Worm (Caenorhabditis elegans) whole organism, late embryonic: ENCODE results near the gene spe-41.

ENCODE experiments used
- C38D4.7 ChIP-seq: fragments of 200-800 bp; sonication (Bioruptor generic); optimal IDR thresholded peaks from 2 replicates; lab custom pipeline; 2018; ENCODE audit warnings: mild to moderate bottlenecking, missing genetic modification characterization, moderate library complexity, missing compliant biosample characterization
- F13H6.1 ChIP-seq: sonication (generic microtip); optimal IDR thresholded peaks from 2 replicates; lab custom pipeline; 2016; ENCODE audit warnings: missing genetic modification characterization, missing compliant biosample characterization
- K02D7.2 ChIP-seq: sonication (generic microtip); optimal IDR thresholded peaks from 2 replicates; lab custom pipeline; 2017; ENCODE audit warnings: mild to moderate bottlenecking, missing genetic modification characterization, missing compliant biosample characterization
- T23F11.4 ChIP-seq: fragments of 200-800 bp; sonication (Bioruptor generic); optimal IDR thresholded peaks from 2 replicates; lab custom pipeline; 2018; ENCODE audit warnings: mild to moderate bottlenecking, missing genetic modification characterization, missing compliant biosample characterization
- Y22D7AL.16 ChIP-seq: sonication (generic microtip); optimal IDR thresholded peaks from 2 replicates; lab custom pipeline; 2016; ENCODE audit warnings: missing genetic modification characterization, missing compliant biosample characterization
- ama-1 ChIP-seq: fragments of 150-350 bp; optimal IDR thresholded peaks from 2 replicates; lab custom pipeline; 2014
- ceh-14 ChIP-seq: sonication (generic microtip); optimal IDR thresholded peaks from 2 replicates; lab custom pipeline; 2016; ENCODE audit warnings: missing genotype, missing genetic modification characterization, missing compliant biosample characterization
- ceh-18 ChIP-seq: sonication (generic microtip); optimal IDR thresholded peaks from 2 replicates; lab custom pipeline; 2016; ENCODE audit warnings: missing genetic modification characterization, missing compliant biosample characterization
- ceh-2 ChIP-seq: sonication (generic microtip); optimal IDR thresholded peaks from 2 replicates; lab custom pipeline; 2016; ENCODE audit warnings: missing genotype, missing genetic modification characterization, missing compliant biosample characterization
- ceh-24 ChIP-seq: sonication (generic microtip); optimal IDR thresholded peaks from 2 replicates; lab custom pipeline; 2016; ENCODE audit warnings: mild to moderate bottlenecking, missing genetic modification characterization, missing compliant biosample characterization
- ceh-31 ChIP-seq: sonication (generic microtip); optimal IDR thresholded peaks from 2 replicates; lab custom pipeline; 2016; ENCODE audit warnings: missing genetic modification characterization, missing compliant biosample characterization
- ceh-34 ChIP-seq: sonication (generic microtip); optimal IDR thresholded peaks from 2 replicates; lab custom pipeline; 2016; ENCODE audit warnings: mild to moderate bottlenecking, missing genetic modification characterization, missing compliant biosample characterization
- ceh-45 ChIP-seq: fragments of 200-800 bp; sonication (Bioruptor generic); IDR thresholded peaks from 2 replicates; pipeline ENCODE4 v1.3.6; 2022; ENCODE audit warnings: missing genetic modification reagents, missing genetic modification characterization, missing compliant biosample characterization
- dmd-4 ChIP-seq: sonication (generic microtip); optimal IDR thresholded peaks from 2 replicates; lab custom pipeline; 2016; ENCODE audit warnings: borderline replicate concordance, missing genetic modification characterization, missing compliant biosample characterization
- elt-2 ChIP-seq: sonication (generic microtip); optimal IDR thresholded peaks from 2 replicates; lab custom pipeline; 2016; ENCODE audit warnings: missing genetic modification reagents, missing genetic modification characterization, missing compliant biosample characterization
- fkh-10 ChIP-seq: fragments of 150-350 bp; optimal IDR thresholded peaks from 2 replicates; lab custom pipeline; 2014; ENCODE audit warnings: missing biosample characterization, missing genetic modification reagents, missing genetic modification characterization
- fkh-6 ChIP-seq: sonication (generic microtip); optimal IDR thresholded peaks from 2 replicates; lab custom pipeline; 2016; ENCODE audit warnings: missing genetic modification characterization, missing compliant biosample characterization
- hlh-13 ChIP-seq: fragments of 200-800 bp; sonication (Bioruptor generic); optimal IDR thresholded peaks from 2 replicates; lab custom pipeline; 2018; ENCODE audit warnings: mild to moderate bottlenecking, missing genetic modification characterization, missing compliant biosample characterization
- hlh-15 ChIP-seq: sonication (generic microtip); optimal IDR thresholded peaks from 2 replicates; lab custom pipeline; 2016; ENCODE audit warnings: missing genetic modification characterization, missing compliant biosample characterization
- hlh-6 ChIP-seq: sonication (generic microtip); optimal IDR thresholded peaks from 2 replicates; lab custom pipeline; 2016; ENCODE audit warnings: missing genotype, missing genetic modification characterization, missing compliant biosample characterization
- lim-6 ChIP-seq: sonication (generic microtip); optimal IDR thresholded peaks from 2 replicates; lab custom pipeline; 2016; ENCODE audit warnings: missing genetic modification characterization, missing compliant biosample characterization
- nfya-1 ChIP-seq: sonication (generic microtip); optimal IDR thresholded peaks from 2 replicates; lab custom pipeline; 2017; ENCODE audit warnings: missing genetic modification characterization, mild to moderate bottlenecking, missing compliant biosample characterization, antibody characterized with exemption, moderate library complexity
- npax-4 ChIP-seq: sonication (generic microtip); optimal IDR thresholded peaks from 2 replicates; lab custom pipeline; 2016; ENCODE audit warnings: missing genetic modification characterization, missing compliant biosample characterization
- odd-2 ChIP-seq: sonication (generic microtip); optimal IDR thresholded peaks from 2 replicates; lab custom pipeline; 2017; ENCODE audit warnings: antibody characterized with exemption, mild to moderate bottlenecking, missing genetic modification characterization, missing compliant biosample characterization
- pax-1 ChIP-seq: fragments of 150-350 bp; optimal IDR thresholded peaks from 2 replicates; lab custom pipeline; 2014; ENCODE audit warnings: missing biosample characterization, missing genetic modification characterization
- pha-4 ChIP-seq: fragments of 150-350 bp; optimal IDR thresholded peaks from 2 replicates; lab custom pipeline; 2018; ENCODE audit warnings: missing biosample characterization, missing genetic modification reagents, missing genetic modification characterization
- pqm-1 ChIP-seq: sonication (generic microtip); optimal IDR thresholded peaks from 2 replicates; lab custom pipeline; 2016; ENCODE audit warnings: missing genetic modification characterization, missing compliant biosample characterization
- ref-2 ChIP-seq: sonication (generic microtip); optimal IDR thresholded peaks from 2 replicates; lab custom pipeline; 2016; ENCODE audit warnings: missing genetic modification characterization, missing compliant biosample characterization
- rnt-1 ChIP-seq: sonication (generic microtip); optimal IDR thresholded peaks from 2 replicates; lab custom pipeline; 2016; ENCODE audit warnings: missing genetic modification characterization, missing compliant biosample characterization
- sdc-2 ChIP-seq: sonication (generic microtip); optimal IDR thresholded peaks from 2 replicates; lab custom pipeline; 2016; ENCODE audit warnings: missing genotype, missing genetic modification characterization, missing compliant biosample characterization
- sox-4 ChIP-seq: sonication (generic microtip); optimal IDR thresholded peaks from 2 replicates; lab custom pipeline; 2017; ENCODE audit warnings: mild to moderate bottlenecking, missing genetic modification characterization, inconsistent platforms, missing compliant biosample characterization
- syd-9 ChIP-seq: sonication (generic microtip); optimal IDR thresholded peaks from 2 replicates; lab custom pipeline; 2016; ENCODE audit warnings: mild to moderate bottlenecking, missing genetic modification characterization, moderate library complexity, missing compliant biosample characterization
- tbx-2 ChIP-seq: sonication (generic microtip); optimal IDR thresholded peaks from 2 replicates; lab custom pipeline; 2016; ENCODE audit warnings: missing genetic modification characterization, missing compliant biosample characterization
- tbx-7 ChIP-seq: sonication (generic microtip); optimal IDR thresholded peaks from 2 replicates; lab custom pipeline; 2016; ENCODE audit warnings: missing genotype, missing genetic modification characterization, missing compliant biosample characterization
- unc-3 ChIP-seq, 2 experiments: fragments of 200-800 bp in 1 of 2; sonication (Bioruptor generic) in 1 of 2; sonication (generic microtip) in 1 of 2; conservative IDR thresholded peaks in 1 of 2; optimal IDR thresholded peaks in 1 of 2; 2 replicates each; pipeline versions ENCODE4 v1.3.6 to Lab custom; 2016 to 2022; ENCODE audit warnings: missing compliant biosample characterization in 2 of 2, missing genetic modification characterization in 2 of 2, missing genetic modification reagents in 1 of 2
- unc-86 ChIP-seq: sonication (generic microtip); optimal IDR thresholded peaks from 2 replicates; lab custom pipeline; 2016; ENCODE audit warnings: missing genetic modification characterization, missing compliant biosample characterization
- zip-5 ChIP-seq: sonication (generic microtip); optimal IDR thresholded peaks from 2 replicates; lab custom pipeline; 2016; ENCODE audit warnings: missing genetic modification characterization, missing compliant biosample characterization
- ztf-16 ChIP-seq: sonication (generic microtip); optimal IDR thresholded peaks from 2 replicates; lab custom pipeline; 2017; ENCODE audit warnings: missing genetic modification characterization, missing compliant biosample characterization

Gene spe-41

DNA sequence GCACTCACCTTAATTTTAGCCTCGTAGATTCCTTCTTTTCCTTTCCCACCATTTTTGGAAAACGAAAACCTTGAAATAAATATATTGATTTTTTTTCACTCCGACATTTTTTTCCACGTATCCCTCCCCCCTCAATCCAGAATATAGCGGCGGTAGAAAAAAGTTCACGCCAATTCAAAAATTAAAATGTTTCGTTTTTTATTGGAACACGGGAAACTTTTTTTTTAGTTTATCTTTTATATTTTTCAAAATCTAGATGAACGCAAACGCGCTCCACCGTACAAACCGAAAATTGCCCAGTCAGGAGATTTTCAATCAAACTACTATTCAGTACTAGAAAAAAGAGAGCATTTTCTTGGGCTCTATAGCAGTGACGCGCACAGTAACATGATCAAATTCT is at the start of gene spe-41:
Gene spe-41, minus strand, starts transcription at position 72 of the 400 bp plus-strand sequence.
- TF ChIP-seq odd-2 (tag; lab: Kevin White, UChicago) (no peak), hlh-6 (no peak), lim-6 (tag; lab: Kevin White, UChicago) (no peak), zip-5 (tag; lab: Kevin White, UChicago) (no peak), sox-4 (tag; lab: Kevin White, UChicago) (no peak), elt-2 (tag; lab: Kevin White, UChicago) (no peak), fkh-6 (tag; lab: Kevin White, UChicago) (no peak), unc-3 (GFP tag; conservative IDR thresholded peaks at IDR 0.05; lab: Robert Waterston, UW) (no peak), unc-3 (tag; optimal IDR thresholded peaks at IDR 0.05; lab: Kevin White, UChicago) (no peak), ceh-18 (tag; lab: Kevin White, UChicago) (no peak), ama-1 (lab: Kevin White, UChicago) (no peak), ceh-45 (GFP tag; lab: Robert Waterston, UW) (no peak)

DNA sequence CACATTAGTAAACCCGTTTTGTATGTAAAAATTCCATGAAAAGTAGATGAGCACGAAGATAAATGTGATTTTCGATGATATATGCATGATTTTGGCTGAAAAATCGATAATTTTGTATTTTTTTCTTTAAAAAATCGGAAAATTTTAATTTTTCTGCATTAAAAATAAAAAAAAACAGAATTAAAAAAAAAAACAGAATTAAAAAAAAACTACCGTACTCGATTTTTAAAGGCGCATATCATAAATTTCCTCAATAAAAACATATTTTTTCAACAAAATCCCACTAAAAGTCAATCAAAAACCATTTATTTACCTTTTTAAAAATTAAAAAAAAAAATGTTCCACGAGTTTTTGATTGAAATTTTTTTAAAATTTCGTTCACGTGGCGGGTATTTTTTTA is 49.1 kb upstream of the spe-41 start, which contains the start of gene gly-14:
Gene gly-14, minus strand, starts transcription at position 101 of the 400 bp plus-strand sequence.
- TF ChIP-seq ceh-2 (tag; lab: Kevin White, UChicago) (no peak), sdc-2 (no peak), fkh-10 (GFP tag; lab: Kevin White, UChicago) (no peak), nfya-1 (tag; lab: Kevin White, UChicago) (no peak), tbx-2 (tag; lab: Kevin White, UChicago) (no peak), odd-2 (tag; lab: Kevin White, UChicago) (no peak), sox-4 (tag; lab: Kevin White, UChicago) (no peak), tbx-7 (no peak), hlh-13 (no peak)

DNA sequence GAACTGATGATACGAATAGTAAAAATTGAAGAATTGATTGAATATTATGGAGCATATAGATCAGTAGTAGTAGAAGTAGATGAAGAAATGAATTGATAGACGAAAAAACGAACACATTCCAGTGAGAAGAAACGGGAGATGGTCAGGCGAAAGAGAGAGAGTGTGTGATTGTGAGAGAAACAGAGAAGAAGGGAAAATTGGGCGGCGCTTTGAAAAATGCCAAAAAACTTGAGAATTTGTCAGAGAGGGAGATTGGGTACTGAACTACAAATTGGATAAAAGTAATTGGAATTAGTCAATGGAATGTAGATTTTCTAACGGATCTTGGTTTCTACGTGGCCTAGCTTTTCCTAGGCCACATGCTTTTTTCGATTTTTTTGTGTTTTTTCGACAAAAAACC is 44.2 kb upstream of the spe-41 start, which contains the start of gene C34C12.7:
Gene C34C12.7, minus strand, starts transcription at position 118 of the 400 bp plus-strand sequence.
- TF ChIP-seq tbx-7: no peak
- TF ChIP-seq T23F11.4 (GFP tag; lab: Kevin White, UChicago): no peak
- TF ChIP-seq pqm-1 (tag; lab: Kevin White, UChicago): no peak
- TF ChIP-seq npax-4 (tag; lab: Kevin White, UChicago): no peak
- no peak for TF ChIP-seq hlh-6
- no peak for TF ChIP-seq ceh-14 (tag; lab: Kevin White, UChicago)
- TF ChIP-seq Y22D7AL.16 (tag; lab: Kevin White, UChicago): no peak
- TF ChIP-seq ceh-31 (tag; lab: Kevin White, UChicago): no peak
- TF ChIP-seq zip-5 (tag; lab: Kevin White, UChicago): no peak
- no peak for TF ChIP-seq pha-4 (tag; lab: Kevin White, UChicago)
- TF ChIP-seq F13H6.1 (tag; lab: Kevin White, UChicago): no peak
- no peak for TF ChIP-seq elt-2 (tag; lab: Kevin White, UChicago)
- no peak for TF ChIP-seq ztf-16 (tag; lab: Kevin White, UChicago)

DNA sequence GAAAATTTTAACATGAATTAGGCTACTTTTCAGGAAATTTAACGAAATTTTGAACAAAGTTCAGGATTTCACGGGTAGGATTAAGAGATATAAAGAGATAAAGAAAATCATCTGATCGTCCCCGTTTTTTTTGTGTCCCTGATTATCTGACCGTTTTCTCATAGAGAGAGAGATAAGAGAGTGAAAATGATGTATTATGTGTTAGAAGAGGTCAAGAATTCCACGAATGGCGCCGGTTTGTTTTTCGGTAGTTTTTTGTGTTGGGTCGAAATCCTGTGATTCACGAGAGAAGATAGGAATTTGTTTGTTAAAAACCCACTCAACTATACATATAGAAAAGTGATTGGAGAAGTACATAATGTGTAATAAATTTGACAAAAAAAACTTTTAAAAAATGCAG is 43.1 kb upstream of the spe-41 start:
- TF ChIP-seq fkh-6 (tag; lab: Kevin White, UChicago) (no peak), K02D7.2 (tag; lab: Kevin White, UChicago) (no peak), syd-9 (no peak), ztf-16 (tag; lab: Kevin White, UChicago) (no peak), pax-1 (tag; lab: Kevin White, UChicago) (no peak), unc-86 (no peak), hlh-15 (tag; lab: Kevin White, UChicago) (no peak), fkh-10 (GFP tag; lab: Kevin White, UChicago) (no peak), ceh-14 (tag; lab: Kevin White, UChicago) (no peak), npax-4 (tag; lab: Kevin White, UChicago) (no peak), rnt-1 (no peak), Y22D7AL.16 (tag; lab: Kevin White, UChicago) (no peak), ref-2 (tag; lab: Kevin White, UChicago) (no peak), ceh-2 (tag; lab: Kevin White, UChicago) (no peak), dmd-4 (tag; lab: Kevin White, UChicago) (no peak), C38D4.7 (GFP tag; lab: Kevin White, UChicago) (no peak), unc-3 (GFP tag; conservative IDR thresholded peaks at IDR 0.05; lab: Robert Waterston, UW) (no peak), unc-3 (tag; optimal IDR thresholded peaks at IDR 0.05; lab: Kevin White, UChicago) (no peak), ceh-34 (tag; lab: Kevin White, UChicago) (no peak), ceh-24 (no peak)
